Worm (Caenorhabditis elegans) whole organism, L3 larva: ENCODE results near the gene Y32H12A.8.

Experiments
- lin-15B ChIP-seq: fragments of 150-350 bp; optimal IDR thresholded peaks from 2 replicates; lab custom pipeline; 2014; ENCODE audit warnings: missing biosample characterization, missing genetic modification characterization
- nfya-1 ChIP-seq: sonication (generic microtip); optimal IDR thresholded peaks from 2 replicates; lab custom pipeline; 2017; ENCODE audit warnings: missing genetic modification characterization, mild to moderate bottlenecking, missing compliant biosample characterization, antibody characterized with exemption, moderate library complexity; ENCODE audit not compliant: insufficient read depth
- nhr-11 ChIP-seq: fragments of 150-350 bp; optimal IDR thresholded peaks from 2 replicates; lab custom pipeline; 2014; ENCODE audit warnings: missing biosample characterization, missing genetic modification characterization
- pha-4 ChIP-seq: fragments of 150-350 bp; optimal IDR thresholded peaks from 2 replicates; lab custom pipeline; 2014; ENCODE audit warnings: missing biosample characterization, missing genetic modification reagents, missing genetic modification characterization

- TF ChIP-seq nhr-11 (tag; lab: Kevin White, UChicago), result no peak
- TF ChIP-seq nfya-1, result no peak
- TF ChIP-seq pha-4, result no peak
- no peak for TF ChIP-seq lin-15B
Measured at ce11 chrIII:5407060-5407459, 1.2 kb upstream of the Y32H12A.8 start.
